Worm (Caenorhabditis elegans) whole organism, L1 larva: ENCODE data around the gene F58D2.3.

Experiments used
- F16B12.6 ChIP-seq: fragments of 150-350 bp; optimal IDR thresholded peaks from 2 replicates; lab custom pipeline; 2014; ENCODE audit warnings: missing biosample characterization, missing genetic modification characterization
- Y116A8C.19 ChIP-seq: sonication (generic microtip); optimal IDR thresholded peaks from 2 replicates; lab custom pipeline; 2016; ENCODE audit warnings: missing compliant biosample characterization, missing genetic modification characterization, borderline replicate concordance
- aha-1 ChIP-seq: fragments of 150-350 bp; optimal IDR thresholded peaks from 2 replicates; lab custom pipeline; 2014; ENCODE audit warnings: missing biosample characterization, missing genetic modification characterization
- alr-1 ChIP-seq: fragments of 200-800 bp; sonication (Bioruptor generic); optimal IDR thresholded peaks from 2 replicates; lab custom pipeline; 2018; ENCODE audit warnings: borderline replicate concordance, mild to moderate bottlenecking, missing genetic modification characterization, missing compliant biosample characterization
- blmp-1 ChIP-seq: fragments of 150-350 bp; optimal IDR thresholded peaks from 2 replicates; lab custom pipeline; 2014; ENCODE audit warnings: missing biosample characterization, missing genetic modification characterization
- ceh-8 ChIP-seq: fragments of 200-800 bp; sonication (Bioruptor generic); optimal IDR thresholded peaks from 2 replicates; lab custom pipeline; 2018; ENCODE audit warnings: mild to moderate bottlenecking, missing genetic modification characterization, moderate library complexity, missing compliant biosample characterization
- ceh-82 ChIP-seq, 3 experiments: fragments of 150-350 bp in 1 of 3; sonication (generic microtip) in 2 of 3; optimal IDR thresholded peaks; 2 replicates each; lab custom pipeline; 2014 to 2017; ENCODE audit warnings: missing biosample characterization in 3 of 3, missing genetic modification characterization in 3 of 3
- dpl-1 ChIP-seq, 3 experiments: fragments of 150-350 bp in 2 of 3; sonication (generic microtip) in 1 of 3; optimal IDR thresholded peaks; 2 replicates each; lab custom pipeline; 2014 to 2017; ENCODE audit warnings: missing biosample characterization in 3 of 3, missing genetic modification characterization in 3 of 3, missing genetic modification reagents in 3 of 3
- efl-1 ChIP-seq, 4 experiments: fragments of 150-350 bp; optimal IDR thresholded peaks in 3 of 4; peaks in 1 of 4; 1 replicate in 1 of 4; 2 replicates in 3 of 4; lab custom pipeline; 2014; ENCODE audit warnings: missing biosample characterization in 2 of 4, missing genetic modification characterization in 2 of 4, missing genetic modification reagents in 2 of 4
- egl-13 ChIP-seq: sonication (generic microtip); optimal IDR thresholded peaks from 2 replicates; lab custom pipeline; 2016; ENCODE audit warnings: missing genotype, missing genetic modification reagents, missing genetic modification characterization, missing compliant biosample characterization
- egl-27 ChIP-seq, 2 experiments: fragments of 150-350 bp in 1 of 2; sonication (generic microtip); optimal IDR thresholded peaks; 3 replicates each; lab custom pipeline; 2017 to 2018; ENCODE audit warnings: missing biosample characterization in 2 of 2, missing genetic modification characterization in 2 of 2, missing genetic modification reagents in 2 of 2
- fos-1 ChIP-seq: fragments of 150-350 bp; optimal IDR thresholded peaks from 2 replicates; lab custom pipeline; 2014; ENCODE audit warnings: missing biosample characterization, missing genetic modification characterization
- hlh-17 ChIP-seq: fragments of 200-800 bp; sonication (Bioruptor generic); optimal IDR thresholded peaks from 2 replicates; lab custom pipeline; 2018; ENCODE audit warnings: missing genetic modification characterization, mild to moderate bottlenecking, missing compliant biosample characterization, moderate library complexity, borderline replicate concordance
- hlh-4 ChIP-seq: sonication (generic microtip); optimal IDR thresholded peaks from 2 replicates; lab custom pipeline; 2016; ENCODE audit warnings: mild to moderate bottlenecking, missing genetic modification characterization, missing compliant biosample characterization
- isw-1 ChIP-seq: fragments of 200-800 bp; sonication (Bioruptor generic); IDR thresholded peaks from 2 replicates; pipeline ENCODE4 v1.3.6; 2022; ENCODE audit warnings: missing genetic modification characterization, missing compliant biosample characterization
- lin-35 ChIP-seq, 2 experiments: fragments of 150-350 bp; optimal IDR thresholded peaks; 2 replicates each; lab custom pipeline; 2014; ENCODE audit warnings: missing biosample characterization in 2 of 2, missing genetic modification characterization in 2 of 2, missing genetic modification reagents in 2 of 2
- lir-3 ChIP-seq: sonication (generic microtip); optimal IDR thresholded peaks from 2 replicates; lab custom pipeline; 2016; ENCODE audit warnings: mild to moderate bottlenecking, missing genetic modification characterization, moderate library complexity, missing compliant biosample characterization; ENCODE audit not compliant: poor library complexity
- lsy-2 ChIP-seq, 2 experiments: fragments of 150-350 bp; optimal IDR thresholded peaks; 2 replicates each; lab custom pipeline; 2014; ENCODE audit warnings: missing biosample characterization in 2 of 2, missing genetic modification characterization in 2 of 2
- nhr-28 ChIP-seq: fragments of 150-350 bp; optimal IDR thresholded peaks from 2 replicates; lab custom pipeline; 2014; ENCODE audit warnings: missing biosample characterization, missing genetic modification characterization
- nhr-71 ChIP-seq: sonication (generic microtip); optimal IDR thresholded peaks from 2 replicates; lab custom pipeline; 2016; ENCODE audit warnings: mild to moderate bottlenecking, missing genetic modification characterization, moderate library complexity, missing compliant biosample characterization
- nhr-77 ChIP-seq: fragments of 150-350 bp; optimal IDR thresholded peaks from 2 replicates; lab custom pipeline; 2014; ENCODE audit warnings: missing biosample characterization, missing genetic modification characterization
- nhr-84 ChIP-seq: sonication (generic microtip); optimal IDR thresholded peaks from 2 replicates; lab custom pipeline; 2017; ENCODE audit warnings: missing biosample characterization, missing genetic modification characterization
- nhr-85 ChIP-seq: sonication (generic microtip); peaks from one replicate; lab custom pipeline; 2016; ENCODE audit warnings: missing genetic modification characterization, inconsistent platforms, missing compliant biosample characterization
- nhr-90 ChIP-seq: sonication (generic microtip); optimal IDR thresholded peaks from 2 replicates; lab custom pipeline; 2016; ENCODE audit warnings: mild to moderate bottlenecking, missing genetic modification characterization, missing compliant biosample characterization; ENCODE audit not compliant: poor library complexity
- pax-3 ChIP-seq: fragments of 200-800 bp; sonication (Bioruptor generic); optimal IDR thresholded peaks from 2 replicates; lab custom pipeline; 2018; ENCODE audit warnings: mild to moderate bottlenecking, missing genetic modification characterization, moderate library complexity, missing compliant biosample characterization
- pqm-1 ChIP-seq: sonication (generic microtip); optimal IDR thresholded peaks from 3 replicates; lab custom pipeline; 2017; ENCODE audit warnings: missing biosample characterization, missing genetic modification characterization
- rnt-1 ChIP-seq: sonication (generic microtip); optimal IDR thresholded peaks from 2 replicates; lab custom pipeline; 2016; ENCODE audit warnings: mild to moderate bottlenecking, missing genetic modification characterization, moderate library complexity, missing compliant biosample characterization
- snpc-4 ChIP-seq: fragments of 150-350 bp; optimal IDR thresholded peaks from 2 replicates; lab custom pipeline; 2014; ENCODE audit warnings: missing biosample characterization, missing genetic modification characterization
- snu-23 ChIP-seq: sonication (generic microtip); optimal IDR thresholded peaks from 2 replicates; lab custom pipeline; 2016; ENCODE audit warnings: missing genetic modification characterization, missing compliant biosample characterization
- sptf-1 ChIP-seq: fragments of 150-350 bp; optimal IDR thresholded peaks from 2 replicates; lab custom pipeline; 2014; ENCODE audit warnings: missing biosample characterization, missing genetic modification characterization
- swsn-7 ChIP-seq: sonication (generic microtip); optimal IDR thresholded peaks from 2 replicates; lab custom pipeline; 2016; ENCODE audit warnings: missing genetic modification characterization, missing compliant biosample characterization
- tlp-1 ChIP-seq: fragments of 150-350 bp; optimal IDR thresholded peaks from 2 replicates; lab custom pipeline; 2014; ENCODE audit warnings: missing biosample characterization, missing genetic modification characterization
- unc-30 ChIP-seq: sonication (generic microtip); optimal IDR thresholded peaks from 2 replicates; lab custom pipeline; 2017; ENCODE audit warnings: missing biosample characterization, missing genetic modification characterization
- unc-62 ChIP-seq: fragments of 150-350 bp; optimal IDR thresholded peaks from 2 replicates; lab custom pipeline; 2014; ENCODE audit warnings: missing biosample characterization, missing genetic modification reagents, missing genetic modification characterization
- unc-86 ChIP-seq: sonication (generic microtip); optimal IDR thresholded peaks from 2 replicates; lab custom pipeline; 2016; ENCODE audit warnings: missing genetic modification characterization, missing compliant biosample characterization
- zip-4 ChIP-seq: fragments of 200-800 bp; sonication (Bioruptor generic); optimal IDR thresholded peaks from 2 replicates; lab custom pipeline; 2018; ENCODE audit warnings: mild to moderate bottlenecking, missing genetic modification characterization, moderate library complexity, missing compliant biosample characterization
- ztf-11 ChIP-seq, 2 experiments: sonication (generic microtip); optimal IDR thresholded peaks; 2 replicates each; lab custom pipeline; 2016 to 2017; ENCODE audit warnings: missing genetic modification characterization in 2 of 2, missing biosample characterization in 1 of 2, missing compliant biosample characterization in 1 of 2

Gene F58D2.3

ce11 chrIV:13205891-13206290, 25.3 kb upstream of the F58D2.3 start:
- TF ChIP-seq fos-1 (no peak), nhr-84 (tag; lab: Kevin White, UChicago) (no peak), lsy-2 (tag; optimal IDR thresholded peaks at IDR 0.05; lab: Kevin White, UChicago) (peak in 1 of 2 experiments; percentile 65), ztf-11 (tag; optimal IDR thresholded peaks at IDR 0.05; lab: Kevin White, UChicago) (no peak), isw-1 (GFP tag; lab: Robert Waterston, UW) (no peak), ceh-8 (GFP tag; lab: Kevin White, UChicago) (no peak), alr-1 (tag; lab: Kevin White, UChicago) (no peak), ceh-82 (tag; optimal IDR thresholded peaks at IDR 0.05; lab: Kevin White, UChicago) (peak in 1 of 3 experiments; percentile 21), lir-3 (tag; lab: Kevin White, UChicago) (no peak), efl-1 (optimal IDR thresholded peaks at IDR 0.05; lab: Kevin White, UChicago) (peak; percentile 78 to 82), efl-1 (GFP tag; optimal IDR thresholded peaks at IDR 0.05 in 1 of 2; lab: Kevin White, UChicago) (peak; percentile 82 to 98), F16B12.6 (tag; lab: Kevin White, UChicago) (peak; percentile 7), snu-23 (GFP tag; lab: Kevin White, UChicago) (peak; percentile 28), nhr-90 (tag; lab: Kevin White, UChicago) (no peak), Y116A8C.19 (tag; lab: Kevin White, UChicago) (no peak), nhr-85 (tag; lab: Kevin White, UChicago) (no peak), zip-4 (GFP tag; lab: Kevin White, UChicago) (no peak), nhr-28 (tag; lab: Kevin White, UChicago) (no peak), hlh-4 (tag; lab: Kevin White, UChicago) (no peak), tlp-1 (no peak), pax-3 (tag; lab: Kevin White, UChicago) (no peak), sptf-1 (tag; lab: Kevin White, UChicago) (no peak), dpl-1 (GFP tag; optimal IDR thresholded peaks at IDR 0.05; lab: Kevin White, UChicago) (peak; percentile 68 to 84 (median 77)), hlh-17 (GFP tag; lab: Kevin White, UChicago) (no peak), unc-62 (GFP tag; lab: Kevin White, UChicago) (no peak), unc-86 (tag; lab: Kevin White, UChicago) (no peak), lin-35 (GFP tag; optimal IDR thresholded peaks at IDR 0.05; lab: Kevin White, UChicago) (peak; percentile 65 to 90), rnt-1 (tag; lab: Kevin White, UChicago) (no peak), snpc-4 (tag; lab: Kevin White, UChicago) (no peak), pqm-1 (tag; lab: Kevin White, UChicago) (no peak), unc-30 (tag; lab: Kevin White, UChicago) (no peak)

- no peak for TF ChIP-seq egl-27 (tag; optimal IDR thresholded peaks at IDR 0.05; lab: Kevin White, UChicago)
- no peak for TF ChIP-seq efl-1 (optimal IDR thresholded peaks at IDR 0.05; lab: Kevin White, UChicago)
- TF ChIP-seq efl-1 (GFP tag; optimal IDR thresholded peaks at IDR 0.05 in 1 of 2; lab: Kevin White, UChicago), result peak in 1 of 2 experiments; percentile 22
Measured at ce11 chrIV:13204037-13204436, 23.4 kb upstream of the F58D2.3 start, which contains the start of gene ced-3. Gene ced-3, minus strand, starts transcription at chrIV:13204137.

- TF ChIP-seq blmp-1 (tag; lab: Kevin White, UChicago) (no peak), ceh-8 (GFP tag; lab: Kevin White, UChicago) (no peak), aha-1 (no peak), hlh-17 (GFP tag; lab: Kevin White, UChicago) (no peak), egl-13 (tag; lab: Kevin White, UChicago) (no peak), snpc-4 (tag; lab: Kevin White, UChicago) (no peak), swsn-7 (tag; lab: Kevin White, UChicago) (no peak), nhr-77 (no peak), nhr-71 (tag; lab: Kevin White, UChicago) (no peak)
Measured at ce11 chrIV:13197282-13197681, 16.7 kb upstream of the F58D2.3 start, which contains the start of gene C48D1.1. Gene C48D1.1, minus strand, starts transcription at chrIV:13197382.
